Worm (Caenorhabditis elegans): ENCODE data around the gene nspb-3.

nspb-3 gene

ce11 chrIV:6576728-6577101 lies 18.1 kb downstream of the nspb-3 start:
- peak in 1 of 2 experiments; percentile 1 for TF ChIP-seq daf-16 (GFP tag; optimal IDR thresholded peaks at IDR 0.05)
- TF ChIP-seq daf-16 (tag; optimal IDR thresholded peaks at IDR 0.05): peak; percentile 67
- TF ChIP-seq mes-2 (tag; optimal IDR thresholded peaks at IDR 0.05; ENCODE audit: poor library complexity, severe bottlenecking): peak; percentile 41
- TF ChIP-seq madf-9 (GFP tag; conservative IDR thresholded peaks at IDR 0.05): peak; percentile 49; the same call in 1 of the 2 replicates
- TF ChIP-seq nhr-11 (tag; optimal IDR thresholded peaks at IDR 0.05): no peak
- TF ChIP-seq pha-4 (GFP tag; IDR thresholded peaks at IDR 0.05): no peak
- peak; percentile 32 for TF ChIP-seq pha-4 (tag; optimal IDR thresholded peaks at IDR 0.05)
- peak in 1 of 2 experiments; percentile 17 for TF ChIP-seq hif-1 (tag; optimal IDR thresholded peaks at IDR 0.05)
- TF ChIP-seq nhr-28 (tag; optimal IDR thresholded peaks at IDR 0.05): peak; percentile 67
- TF ChIP-seq mep-1 (tag; optimal IDR thresholded peaks at IDR 0.05): peak; percentile 65
- peak; percentile 49 for TF ChIP-seq lin-38 (GFP tag; IDR thresholded peaks at IDR 0.05)
- peak; percentile 87 for TF ChIP-seq dve-1 (tag; optimal IDR thresholded peaks at IDR 0.05; ENCODE audit: insufficient read depth)
- peak; percentile 26 for TF ChIP-seq nhr-102 (tag; optimal IDR thresholded peaks at IDR 0.05)
- peak in 1 of 2 experiments; percentile 36 for TF ChIP-seq mdl-1 (tag; optimal IDR thresholded peaks at IDR 0.05)
- TF ChIP-seq dmd-6 (GFP tag; IDR thresholded peaks at IDR 0.05): peak; percentile 19; the same call in 1 of the 2 replicates
- peak; percentile 16 for TF ChIP-seq lin-13 (GFP tag; optimal IDR thresholded peaks at IDR 0.05)
- no peak for TF ChIP-seq tag-97 (GFP tag; IDR thresholded peaks at IDR 0.05)
- peak; percentile 81 for TF ChIP-seq hlh-11 (tag; optimal IDR thresholded peaks at IDR 0.05)
- no peak for TF ChIP-seq vab-7 (GFP tag; IDR thresholded peaks at IDR 0.05)
- peak; percentile 45 for TF ChIP-seq hmg-1.1 (GFP tag; IDR thresholded peaks at IDR 0.05)
- peak; percentile 30 for TF ChIP-seq mxl-3 (GFP tag; optimal IDR thresholded peaks at IDR 0.05)
- no peak for TF ChIP-seq R02D3.7 (tag; optimal IDR thresholded peaks at IDR 0.05)
- TF ChIP-seq arid-1 (GFP tag; conservative IDR thresholded peaks at IDR 0.05): 0 out of 2 replicates have a peak, but pooled peaks have one; percentile 36
- peak; percentile 59 for TF ChIP-seq hlh-30 (tag; optimal IDR thresholded peaks at IDR 0.05; ENCODE audit: insufficient read depth)
- TF ChIP-seq ceh-82 (tag; optimal IDR thresholded peaks at IDR 0.05): no peak
- 0 out of 2 replicates have a peak, but pooled peaks have one; percentile 13 for TF ChIP-seq T26A8.4 (GFP tag; IDR thresholded peaks at IDR 0.05)
- peak; percentile 63 for TF ChIP-seq nhr-25 (tag; optimal IDR thresholded peaks at IDR 0.05; ENCODE audit: borderline replicate concordance, insufficient read depth)
- no peak for TF ChIP-seq fos-1 (tag; optimal IDR thresholded peaks at IDR 0.05)
- TF ChIP-seq nhr-6 (tag; optimal IDR thresholded peaks at IDR 0.05): peak; percentile 30
- peak in 1 of 2 experiments; percentile 27 for TF ChIP-seq lsy-2 (tag; optimal IDR thresholded peaks at IDR 0.05)

- TF ChIP-seq snpc-4 (tag; optimal IDR thresholded peaks at IDR 0.05): no peak
- TF ChIP-seq daf-19 (GFP tag; conservative IDR thresholded peaks at IDR 0.05): no peak
- no peak for TF ChIP-seq T20F7.1 (GFP tag; optimal IDR thresholded peaks at IDR 0.05)
- TF ChIP-seq mes-2 (tag; optimal IDR thresholded peaks at IDR 0.05; ENCODE audit: poor library complexity, severe bottlenecking): no peak
- TF ChIP-seq zfp-3 (GFP tag; conservative IDR thresholded peaks at IDR 0.05): no peak
- TF ChIP-seq Y105C5A.15 (GFP tag; IDR thresholded peaks at IDR 0.05): no peak
- TF ChIP-seq aha-1 (tag): peak; percentile 69
- peak; percentile 42 for TF ChIP-seq mep-1 (tag; optimal IDR thresholded peaks at IDR 0.05)
- TF ChIP-seq nhr-42 (GFP tag; IDR thresholded peaks at IDR 0.05): no peak
- TF ChIP-seq unc-39 (tag; optimal IDR thresholded peaks at IDR 0.05): no peak
- TF ChIP-seq lir-3 (tag; optimal IDR thresholded peaks at IDR 0.05): no peak
- TF ChIP-seq F10B5.3 (tag; optimal IDR thresholded peaks at IDR 0.05): no peak
- TF ChIP-seq daf-16 (GFP tag; optimal IDR thresholded peaks at IDR 0.05): no peak
- TF ChIP-seq daf-16 (tag; optimal IDR thresholded peaks at IDR 0.05): peak; percentile 74
- no peak for TF ChIP-seq Y75B8A.6 (GFP tag; IDR thresholded peaks at IDR 0.05)
- TF ChIP-seq mxl-3 (GFP tag; optimal IDR thresholded peaks at IDR 0.05): peak; percentile 28
- no peak for TF ChIP-seq rbr-2 (tag; optimal IDR thresholded peaks at IDR 0.05)
- no peak for TF ChIP-seq nhr-237 (tag; optimal IDR thresholded peaks at IDR 0.05)
- no peak for TF ChIP-seq dpl-1 (GFP tag; optimal IDR thresholded peaks at IDR 0.05)
- peak; percentile 85 for TF ChIP-seq dve-1 (tag; optimal IDR thresholded peaks at IDR 0.05; ENCODE audit: insufficient read depth)
- no peak for TF ChIP-seq zip-2 (tag; optimal IDR thresholded peaks at IDR 0.05)
- TF ChIP-seq hif-1 (tag; optimal IDR thresholded peaks at IDR 0.05): no peak
- no peak; the same call in 1 of the 2 replicates for TF ChIP-seq pha-4 (GFP tag; IDR thresholded peaks at IDR 0.05)
- peak; percentile 68 for TF ChIP-seq pha-4 (tag; optimal IDR thresholded peaks at IDR 0.05)
- TF ChIP-seq skn-1 (tag; optimal IDR thresholded peaks at IDR 0.05): no peak
- no peak for TF ChIP-seq hmg-1.1 (GFP tag; IDR thresholded peaks at IDR 0.05)
- TF ChIP-seq nhr-11 (tag; optimal IDR thresholded peaks at IDR 0.05): no peak
- no peak for TF ChIP-seq ceh-32 (tag; optimal IDR thresholded peaks at IDR 0.05; ENCODE audit: poor library complexity)
- no peak for TF ChIP-seq fos-1 (tag; optimal IDR thresholded peaks at IDR 0.05)
Measured at ce11 chrIV:6575959-6576727, 18.6 kb downstream of the nspb-3 start.

Data from whole organism, L4 larva.